Worm (Caenorhabditis elegans) whole organism, L1 larva: ENCODE results near the gene frpr-14.
A peak's percentile ranks its signal among the peaks of the same experiment; 100 is the strongest.
"Not testable (repeated sequence)": the region's sequence is repeated elsewhere in the genome, so short reads cannot be mapped to it uniquely, and the experiment has no call there.

Experiments used
- C04F5.9 ChIP-seq: sonication (generic microtip); optimal IDR thresholded peaks from 2 replicates; lab custom pipeline; 2016; ENCODE audit warnings: missing genetic modification characterization, missing compliant biosample characterization
- Y116A8C.19 ChIP-seq: sonication (generic microtip); optimal IDR thresholded peaks from 2 replicates; lab custom pipeline; 2016; ENCODE audit warnings: missing compliant biosample characterization, missing genetic modification characterization, borderline replicate concordance
- aha-1 ChIP-seq: fragments of 150-350 bp; optimal IDR thresholded peaks from 2 replicates; lab custom pipeline; 2014; ENCODE audit warnings: missing biosample characterization, missing genetic modification characterization
- ama-1 ChIP-seq: fragments of 150-350 bp; optimal IDR thresholded peaks from 2 replicates; lab custom pipeline; 2014
- blmp-1 ChIP-seq: fragments of 150-350 bp; optimal IDR thresholded peaks from 2 replicates; lab custom pipeline; 2014; ENCODE audit warnings: missing biosample characterization, missing genetic modification characterization
- ceh-63 ChIP-seq: fragments of 200-800 bp; sonication (Bioruptor generic); optimal IDR thresholded peaks from 2 replicates; lab custom pipeline; 2018; ENCODE audit warnings: mild to moderate bottlenecking, missing genetic modification characterization, missing compliant biosample characterization
- ceh-82 ChIP-seq, 3 experiments: fragments of 150-350 bp in 1 of 3; sonication (generic microtip) in 2 of 3; optimal IDR thresholded peaks; 2 replicates each; lab custom pipeline; 2014 to 2017; ENCODE audit warnings: missing biosample characterization in 3 of 3, missing genetic modification characterization in 3 of 3
- ceh-88 ChIP-seq: fragments of 200-800 bp; sonication (Bioruptor generic); IDR thresholded peaks from 2 replicates; pipeline ENCODE4 v1.3.6; 2022; ENCODE audit warnings: missing genetic modification characterization, missing compliant biosample characterization
- ces-1 ChIP-seq: fragments of 150-350 bp; optimal IDR thresholded peaks from 2 replicates; lab custom pipeline; 2014; ENCODE audit warnings: missing biosample characterization, missing genetic modification reagents, missing genetic modification characterization
- dpl-1 ChIP-seq, 3 experiments: fragments of 150-350 bp in 2 of 3; sonication (generic microtip) in 1 of 3; optimal IDR thresholded peaks; 2 replicates each; lab custom pipeline; 2014 to 2017; ENCODE audit warnings: missing biosample characterization in 3 of 3, missing genetic modification characterization in 3 of 3, missing genetic modification reagents in 3 of 3
- efl-1 ChIP-seq, 4 experiments: fragments of 150-350 bp; optimal IDR thresholded peaks in 3 of 4; peaks in 1 of 4; 1 replicate in 1 of 4; 2 replicates in 3 of 4; lab custom pipeline; 2014; ENCODE audit warnings: missing biosample characterization in 2 of 4, missing genetic modification characterization in 2 of 4, missing genetic modification reagents in 2 of 4
- egl-13 ChIP-seq: sonication (generic microtip); optimal IDR thresholded peaks from 2 replicates; lab custom pipeline; 2016; ENCODE audit warnings: missing genotype, missing genetic modification reagents, missing genetic modification characterization, missing compliant biosample characterization
- elt-2 ChIP-seq: sonication (generic microtip); optimal IDR thresholded peaks from 2 replicates; lab custom pipeline; 2016; ENCODE audit warnings: missing genetic modification characterization, mild to moderate bottlenecking, inconsistent platforms, missing compliant biosample characterization, missing genetic modification reagents
- elt-3 ChIP-seq, 6 experiments: fragments of 150-350 bp in 1 of 6; sonication (generic microtip); optimal IDR thresholded peaks; 2 replicates each; lab custom pipeline; 2017 to 2018; ENCODE audit warnings: missing biosample characterization in 6 of 6, missing genetic modification characterization in 6 of 6, inconsistent platforms in 1 of 6
- fkh-8 ChIP-seq: sonication (generic microtip); optimal IDR thresholded peaks from 2 replicates; lab custom pipeline; 2016; ENCODE audit warnings: mild to moderate bottlenecking, missing genetic modification characterization, missing compliant biosample characterization
- isw-1 ChIP-seq: fragments of 200-800 bp; sonication (Bioruptor generic); IDR thresholded peaks from 2 replicates; pipeline ENCODE4 v1.3.6; 2022; ENCODE audit warnings: missing genetic modification characterization, missing compliant biosample characterization
- lin-13 ChIP-seq: fragments of 150-350 bp; optimal IDR thresholded peaks from 2 replicates; lab custom pipeline; 2014; ENCODE audit warnings: missing biosample characterization, missing genetic modification reagents, missing genetic modification characterization
- lin-35 ChIP-seq, 2 experiments: fragments of 150-350 bp; optimal IDR thresholded peaks; 2 replicates each; lab custom pipeline; 2014; ENCODE audit warnings: missing biosample characterization in 2 of 2, missing genetic modification characterization in 2 of 2, missing genetic modification reagents in 2 of 2
- lir-3 ChIP-seq: sonication (generic microtip); optimal IDR thresholded peaks from 2 replicates; lab custom pipeline; 2016; ENCODE audit warnings: mild to moderate bottlenecking, missing genetic modification characterization, moderate library complexity, missing compliant biosample characterization; ENCODE audit not compliant: poor library complexity
- lsy-2 ChIP-seq, 2 experiments: fragments of 150-350 bp; optimal IDR thresholded peaks; 2 replicates each; lab custom pipeline; 2014; ENCODE audit warnings: missing biosample characterization in 2 of 2, missing genetic modification characterization in 2 of 2
- mdl-1 ChIP-seq, 2 experiments: fragments of 150-350 bp; optimal IDR thresholded peaks; 2 replicates each; lab custom pipeline; 2014 to 2017; ENCODE audit warnings: missing biosample characterization in 2 of 2, missing genetic modification characterization in 2 of 2, inconsistent platforms in 1 of 2
- mef-2 ChIP-seq: fragments of 150-350 bp; optimal IDR thresholded peaks from 2 replicates; lab custom pipeline; 2014; ENCODE audit warnings: missing biosample characterization, missing genetic modification characterization
- mep-1 ChIP-seq: fragments of 150-350 bp; optimal IDR thresholded peaks from 2 replicates; lab custom pipeline; 2014; ENCODE audit warnings: missing biosample characterization, missing genetic modification characterization
- nhr-19 ChIP-seq: fragments of 200-800 bp; sonication (Bioruptor generic); conservative IDR thresholded peaks from 2 replicates; pipeline ENCODE4 v1.3.6; 2022; ENCODE audit warnings: missing genetic modification characterization, missing compliant biosample characterization
- nhr-237 ChIP-seq: fragments of 150-350 bp; optimal IDR thresholded peaks from 2 replicates; lab custom pipeline; 2014; ENCODE audit warnings: missing biosample characterization, missing genetic modification characterization
- nhr-28 ChIP-seq: fragments of 150-350 bp; optimal IDR thresholded peaks from 2 replicates; lab custom pipeline; 2014; ENCODE audit warnings: missing biosample characterization, missing genetic modification characterization
- nhr-71 ChIP-seq: sonication (generic microtip); optimal IDR thresholded peaks from 2 replicates; lab custom pipeline; 2016; ENCODE audit warnings: mild to moderate bottlenecking, missing genetic modification characterization, moderate library complexity, missing compliant biosample characterization
- nhr-85 ChIP-seq: sonication (generic microtip); peaks from one replicate; lab custom pipeline; 2016; ENCODE audit warnings: missing genetic modification characterization, inconsistent platforms, missing compliant biosample characterization
- nhr-90 ChIP-seq: sonication (generic microtip); optimal IDR thresholded peaks from 2 replicates; lab custom pipeline; 2016; ENCODE audit warnings: mild to moderate bottlenecking, missing genetic modification characterization, missing compliant biosample characterization; ENCODE audit not compliant: poor library complexity
- pqm-1 ChIP-seq: sonication (generic microtip); optimal IDR thresholded peaks from 3 replicates; lab custom pipeline; 2017; ENCODE audit warnings: missing biosample characterization, missing genetic modification characterization
- rnt-1 ChIP-seq: sonication (generic microtip); optimal IDR thresholded peaks from 2 replicates; lab custom pipeline; 2016; ENCODE audit warnings: mild to moderate bottlenecking, missing genetic modification characterization, moderate library complexity, missing compliant biosample characterization
- skn-1 ChIP-seq: fragments of 150-350 bp; optimal IDR thresholded peaks from 2 replicates; lab custom pipeline; 2014; ENCODE audit warnings: missing biosample characterization, missing genetic modification characterization
- snu-23 ChIP-seq: sonication (generic microtip); optimal IDR thresholded peaks from 2 replicates; lab custom pipeline; 2016; ENCODE audit warnings: missing genetic modification characterization, missing compliant biosample characterization
- sox-4 ChIP-seq: sonication (generic microtip); optimal IDR thresholded peaks from 2 replicates; lab custom pipeline; 2016; ENCODE audit warnings: missing genetic modification characterization, missing compliant biosample characterization
- sptf-1 ChIP-seq: fragments of 150-350 bp; optimal IDR thresholded peaks from 2 replicates; lab custom pipeline; 2014; ENCODE audit warnings: missing biosample characterization, missing genetic modification characterization
- swsn-7 ChIP-seq: sonication (generic microtip); optimal IDR thresholded peaks from 2 replicates; lab custom pipeline; 2016; ENCODE audit warnings: missing genetic modification characterization, missing compliant biosample characterization
- tlp-1 ChIP-seq: fragments of 150-350 bp; optimal IDR thresholded peaks from 2 replicates; lab custom pipeline; 2014; ENCODE audit warnings: missing biosample characterization, missing genetic modification characterization
- unc-30 ChIP-seq: sonication (generic microtip); optimal IDR thresholded peaks from 2 replicates; lab custom pipeline; 2017; ENCODE audit warnings: missing biosample characterization, missing genetic modification characterization
- unc-86 ChIP-seq: sonication (generic microtip); optimal IDR thresholded peaks from 2 replicates; lab custom pipeline; 2016; ENCODE audit warnings: missing genetic modification characterization, missing compliant biosample characterization
- unc-98 ChIP-seq: fragments of 200-800 bp; sonication (Bioruptor generic); IDR thresholded peaks from 2 replicates; pipeline ENCODE4 v1.3.6; 2022; ENCODE audit warnings: missing genetic modification characterization, missing compliant biosample characterization
- vab-15 ChIP-seq: sonication (generic microtip); optimal IDR thresholded peaks from 2 replicates; lab custom pipeline; 2017; ENCODE audit warnings: missing genotype, mild to moderate bottlenecking, missing genetic modification characterization, missing compliant biosample characterization
- xbp-1 ChIP-seq: sonication (generic microtip); optimal IDR thresholded peaks from 2 replicates; lab custom pipeline; 2016; ENCODE audit warnings: missing genetic modification characterization, missing compliant biosample characterization

frpr-14 gene

ce11 chrII:608341-608740, 42.4 kb upstream of the frpr-14 start, which contains the start of gene W04H10.6:
TSS of gene W04H10.6 (minus strand) at chrII:608441.
- peak in 2 of 3 experiments; percentile 20 to 24 for TF ChIP-seq dpl-1 (GFP tag; optimal IDR thresholded peaks at IDR 0.05; lab: Kevin White, UChicago)
- TF ChIP-seq snu-23 (GFP tag; lab: Kevin White, UChicago), result peak; percentile 31
- TF ChIP-seq blmp-1, result peak; percentile 36
- no peak for TF ChIP-seq lin-35 (GFP tag; optimal IDR thresholded peaks at IDR 0.05; lab: Kevin White, UChicago)
- TF ChIP-seq pqm-1, result no peak
- TF ChIP-seq nhr-85 (tag; lab: Kevin White, UChicago), result peak; percentile 78

ce11 chrII:608757-609156, 42.0 kb upstream of the frpr-14 start, which contains the start of gene W04H10.1:
TSS of gene W04H10.1 (plus strand) at chrII:609057.
- no peak for TF ChIP-seq snu-23 (GFP tag; lab: Kevin White, UChicago)
- no peak for TF ChIP-seq nhr-19 (GFP tag; lab: Robert Waterston, UW)
- no peak for TF ChIP-seq vab-15 (tag; lab: Kevin White, UChicago)

ce11 chrII:612361-612760, 38.4 kb upstream of the frpr-14 start, which contains the start of gene clec-118:
TSS of gene clec-118 (minus strand) at chrII:612461.
- not testable (repeated sequence) for TF ChIP-seq unc-86 (tag; lab: Kevin White, UChicago); nhr-19 (GFP tag; lab: Robert Waterston, UW); unc-30

ce11 chrII:614701-615100, 36.1 kb upstream of the frpr-14 start:
- no peak for TF ChIP-seq egl-13 (tag; lab: Kevin White, UChicago)
- TF ChIP-seq swsn-7, result no peak
- TF ChIP-seq Y116A8C.19 (tag; lab: Kevin White, UChicago), result no peak
- no peak for TF ChIP-seq vab-15 (tag; lab: Kevin White, UChicago)
- TF ChIP-seq mdl-1 (tag; optimal IDR thresholded peaks at IDR 0.05; lab: Kevin White, UChicago), result no peak

ce11 chrII:621141-621540, 29.6 kb upstream of the frpr-14 start:
- TF ChIP-seq lin-35 (GFP tag; optimal IDR thresholded peaks at IDR 0.05; lab: Kevin White, UChicago) (peak in 1 of 2 experiments; percentile 18), ces-1 (GFP tag; lab: Kevin White, UChicago) (no peak), aha-1 (no peak), nhr-28 (tag; lab: Kevin White, UChicago) (no peak), lir-3 (no peak), tlp-1 (tag; lab: Kevin White, UChicago) (no peak), mep-1 (tag; lab: Kevin White, UChicago) (no peak), vab-15 (tag; lab: Kevin White, UChicago) (no peak), nhr-90 (tag; lab: Kevin White, UChicago) (no peak), elt-2 (peak; percentile 15), ceh-63 (GFP tag; lab: Kevin White, UChicago) (no peak), nhr-19 (GFP tag; lab: Robert Waterston, UW) (no peak), ama-1 (lab: Kevin White, UChicago) (no peak), C04F5.9 (tag; lab: Kevin White, UChicago) (no peak), fkh-8 (no peak), sptf-1 (tag; lab: Kevin White, UChicago) (no peak)

- TF ChIP-seq lin-13, result peak; percentile 2
- no peak for TF ChIP-seq vab-15 (tag; lab: Kevin White, UChicago)
- TF ChIP-seq Y116A8C.19 (tag; lab: Kevin White, UChicago), result no peak
- TF ChIP-seq lin-35 (GFP tag; optimal IDR thresholded peaks at IDR 0.05; lab: Kevin White, UChicago), result peak in 1 of 2 experiments; percentile 35
- TF ChIP-seq fkh-8, result peak; percentile 13
- TF ChIP-seq elt-3 (tag; optimal IDR thresholded peaks at IDR 0.05; lab: Kevin White, UChicago), result no peak
- TF ChIP-seq efl-1 (optimal IDR thresholded peaks at IDR 0.05; lab: Kevin White, UChicago), result peak; percentile 64 to 80
- TF ChIP-seq efl-1 (GFP tag; optimal IDR thresholded peaks at IDR 0.05 in 1 of 2; lab: Kevin White, UChicago), result peak; percentile 22 to 87
- peak; percentile 16 for TF ChIP-seq skn-1
- no peak for TF ChIP-seq sox-4
- TF ChIP-seq lsy-2 (tag; optimal IDR thresholded peaks at IDR 0.05; lab: Kevin White, UChicago), result peak in 1 of 2 experiments; percentile 8
- no peak for TF ChIP-seq nhr-237 (tag; lab: Kevin White, UChicago)
- TF ChIP-seq rnt-1, result peak; percentile 54
- TF ChIP-seq ceh-82 (tag; optimal IDR thresholded peaks at IDR 0.05; lab: Kevin White, UChicago), result peak in 1 of 3 experiments; percentile 28
- TF ChIP-seq isw-1, result no peak
- TF ChIP-seq xbp-1 (tag; lab: Kevin White, UChicago), result peak; percentile 28
- TF ChIP-seq mef-2, result no peak
- peak in 1 of 3 experiments; percentile 8 for TF ChIP-seq dpl-1 (GFP tag; optimal IDR thresholded peaks at IDR 0.05; lab: Kevin White, UChicago)
- TF ChIP-seq unc-98 (GFP tag; lab: Robert Waterston, UW), result no peak
- no peak for TF ChIP-seq ceh-88 (GFP tag; lab: Robert Waterston, UW)
- TF ChIP-seq nhr-71 (tag; lab: Kevin White, UChicago), result no peak
Observed at ce11 chrII:622478-622877, 28.3 kb upstream of the frpr-14 start.
